Fruit fly (Drosophila melanogaster): Measurements from ENCODE around the gene CG43169.

CG43169 gene

dm6 chr3L:8888533-8888932 is at the start of gene CG43169:
Gene CG43169, minus strand, starts transcription at chr3L:8888633.
- TF ChIP-seq CG12299 (tag; optimal IDR thresholded peaks at IDR 0.05) (no peak), CG6765 (GFP tag; optimal IDR thresholded peaks at IDR 0.05) (no peak), Awh (GFP tag; IDR thresholded peaks at IDR 0.05) (no peak), sug (tag; optimal IDR thresholded peaks at IDR 0.05) (no peak), pb (GFP tag; optimal IDR thresholded peaks at IDR 0.05) (no peak), wek (GFP tag; optimal IDR thresholded peaks at IDR 0.05) (no peak), CG14667 (GFP tag; IDR thresholded peaks at IDR 0.05) (no peak), knrl (GFP tag; IDR thresholded peaks at IDR 0.05; ENCODE audit: partially characterized antibody) (no peak), shn (GFP tag; optimal IDR thresholded peaks at IDR 0.05) (no peak), ci (GFP tag; IDR thresholded peaks at IDR 0.05) (no peak), CG1832 (GFP tag; optimal IDR thresholded peaks at IDR 0.05) (no peak), gsb (GFP tag; IDR thresholded peaks at IDR 0.05) (no peak), CG11560 (tag; IDR thresholded peaks at IDR 0.05) (no peak), nmo (GFP tag; optimal IDR thresholded peaks at IDR 0.05) (no peak), toy (GFP tag; IDR thresholded peaks at IDR 0.05) (no peak), CG11093 (GFP tag; IDR thresholded peaks at IDR 0.05) (no peak)

DNA sequence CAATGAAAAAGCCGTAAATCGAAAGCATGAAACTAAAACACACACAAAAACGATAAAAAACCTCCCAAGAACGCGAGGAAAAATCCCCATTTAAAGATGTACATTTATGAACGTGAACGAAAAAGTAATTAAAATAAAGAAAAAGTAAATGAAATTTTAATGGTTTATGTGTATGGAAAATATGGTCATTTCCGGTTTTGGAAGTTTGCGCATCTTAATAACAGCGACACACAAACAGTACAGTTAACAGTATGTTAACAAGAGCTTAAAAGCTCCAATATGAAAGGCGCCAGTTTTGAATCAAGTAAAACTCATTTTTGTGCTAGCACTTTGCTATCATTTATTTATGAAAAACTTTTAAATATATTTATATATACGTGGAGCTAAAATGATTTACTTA is 43.5 kb upstream of the CG43169 start:
- TF ChIP-seq E2f2 (GFP tag; IDR thresholded peaks at IDR 0.05), result peak; percentile 77
- TF ChIP-seq Hey (tag; optimal IDR thresholded peaks at IDR 0.05), result no peak
- TF ChIP-seq cato (GFP tag; optimal IDR thresholded peaks at IDR 0.05; ENCODE audit: borderline replicate concordance), result no peak
- no peak for TF ChIP-seq Dad (GFP tag; optimal IDR thresholded peaks at IDR 0.05)
- no peak for TF ChIP-seq Adf1 (GFP tag; IDR thresholded peaks at IDR 0.05)
- peak in 1 of 2 experiments; percentile 50 for TF ChIP-seq eve (GFP tag; optimal IDR thresholded peaks at IDR 0.05)
- TF ChIP-seq Spps (tag; optimal IDR thresholded peaks at IDR 0.05), result no peak
- TF ChIP-seq CG11247 (GFP tag; IDR thresholded peaks at IDR 0.05), result no peak
- TF ChIP-seq CG12104 (GFP tag; optimal IDR thresholded peaks at IDR 0.05), result no peak
- TF ChIP-seq vnd (GFP tag; IDR thresholded peaks at IDR 0.05; ENCODE audit: partially characterized antibody), result no peak
- no peak for TF ChIP-seq Hmr (GFP tag; optimal IDR thresholded peaks at IDR 0.05)
- TF ChIP-seq Trl (optimal IDR thresholded peaks at IDR 0.05), result no peak
- TF ChIP-seq Trl (GFP tag; optimal IDR thresholded peaks at IDR 0.05), result no peak
- TF ChIP-seq CG17385 (GFP tag; optimal IDR thresholded peaks at IDR 0.05), result peak; percentile 29
- TF ChIP-seq gro (GFP tag; optimal IDR thresholded peaks at IDR 0.05), result no peak
- no peak for TF ChIP-seq CG12659 (GFP tag; optimal IDR thresholded peaks at IDR 0.05)
- no peak for TF ChIP-seq CG32767 (GFP tag; IDR thresholded peaks at IDR 0.05)
- no peak for TF ChIP-seq Rx (GFP tag; IDR thresholded peaks at IDR 0.05)
- no peak for TF ChIP-seq CG15696 (tag; optimal IDR thresholded peaks at IDR 0.05)
- no peak for TF ChIP-seq CG8089 (GFP tag; optimal IDR thresholded peaks at IDR 0.05)
- TF ChIP-seq croc (GFP tag; conservative IDR thresholded peaks at IDR 0.05), result no peak
- no peak for TF ChIP-seq ac (GFP tag; optimal IDR thresholded peaks at IDR 0.05)
- peak; percentile 6 for TF ChIP-seq CG2116 (GFP tag; optimal IDR thresholded peaks at IDR 0.05)
- TF ChIP-seq Hr78 (GFP tag; optimal IDR thresholded peaks at IDR 0.05), result no peak
- TF ChIP-seq CG34376 (GFP tag; optimal IDR thresholded peaks at IDR 0.05), result no peak
- TF ChIP-seq Fer1 (GFP tag; optimal IDR thresholded peaks at IDR 0.05), result peak; percentile 44
- TF ChIP-seq CG11456 (GFP tag; IDR thresholded peaks at IDR 0.05), result no peak
- TF ChIP-seq ERR (GFP tag; optimal IDR thresholded peaks at IDR 0.05), result no peak
- TF ChIP-seq Doc3 (GFP tag; IDR thresholded peaks at IDR 0.05; ENCODE audit: partially characterized antibody), result no peak
- no peak for TF ChIP-seq CG1832 (GFP tag; optimal IDR thresholded peaks at IDR 0.05)
- TF ChIP-seq CG6813 (GFP tag; optimal IDR thresholded peaks at IDR 0.05), result peak; percentile 13
- TF ChIP-seq Ets97D (GFP tag; optimal IDR thresholded peaks at IDR 0.05), result peak; percentile 89
- no peak for TF ChIP-seq hkb (optimal IDR thresholded peaks at IDR 0.05)
- 0 out of 2 replicates have a peak, but pooled peaks have one; percentile 22 for TF ChIP-seq hkb (GFP tag; IDR thresholded peaks at IDR 0.05)
- TF ChIP-seq CG4730 (GFP tag; IDR thresholded peaks at IDR 0.05), result no peak
- TF ChIP-seq zfh1 (GFP tag; IDR thresholded peaks at IDR 0.05), result no peak
- TF ChIP-seq CG9797 (GFP tag; optimal IDR thresholded peaks at IDR 0.05), result no peak

All from whole organism, embryonic.